Worm (Caenorhabditis elegans): ENCODE measurements around the gene srlf-35.

The srlf-35 gene

ce11 chrV:524058-524457 is 20.2 kb downstream of the srlf-35 start, which contains the start of gene lipl-3:
TSS of gene lipl-3 (minus strand) at chrV:524218.
- TF ChIP-seq him-1 (tag; optimal IDR thresholded peaks at IDR 0.05) = no peak
- no peak for TF ChIP-seq dao-5 (tag; optimal IDR thresholded peaks at IDR 0.05)
- no peak for TF ChIP-seq W03F9.2 (tag; optimal IDR thresholded peaks at IDR 0.05)

- TF ChIP-seq dao-5 (tag; optimal IDR thresholded peaks at IDR 0.05) = no peak
- TF ChIP-seq him-1 (tag; optimal IDR thresholded peaks at IDR 0.05) = no peak
- TF ChIP-seq W03F9.2 (tag; optimal IDR thresholded peaks at IDR 0.05) = no peak
Observed at ce11 chrV:525040-525439, 21.2 kb downstream of the srlf-35 start, which contains the start of gene R11G11.16. TSS of gene R11G11.16 (minus strand) at chrV:525140.

ce11 chrV:527602-528001 is 23.8 kb downstream of the srlf-35 start, which contains the start of gene srw-108:
TSS of gene srw-108 (plus strand) at chrV:527902.
- TF ChIP-seq him-1 (tag; optimal IDR thresholded peaks at IDR 0.05) (no peak), dao-5 (tag; optimal IDR thresholded peaks at IDR 0.05) (no peak), W03F9.2 (tag; optimal IDR thresholded peaks at IDR 0.05) (no peak)

- TF ChIP-seq him-1 (tag; optimal IDR thresholded peaks at IDR 0.05) (no peak), dao-5 (tag; optimal IDR thresholded peaks at IDR 0.05) (no peak), W03F9.2 (tag; optimal IDR thresholded peaks at IDR 0.05) (no peak)
Observed at ce11 chrV:532046-532445, 28.2 kb downstream of the srlf-35 start, which contains the start of gene nhr-58. TSS of gene nhr-58 (plus strand) at chrV:532259.

- TF ChIP-seq W03F9.2 (tag; optimal IDR thresholded peaks at IDR 0.05) = no peak
- no peak for TF ChIP-seq dao-5 (tag; optimal IDR thresholded peaks at IDR 0.05)
- TF ChIP-seq him-1 (tag; optimal IDR thresholded peaks at IDR 0.05) = no peak
Observed at ce11 chrV:534176-534575, 30.3 kb downstream of the srlf-35 start, which contains the start of gene nhr-132. TSS of gene nhr-132 (plus strand) at chrV:534446.

ce11 chrV:536571-536970 is 32.7 kb downstream of the srlf-35 start, which contains the start of gene C14C6.5:
TSS of gene C14C6.5 (plus strand) at chrV:536628.
- TF ChIP-seq him-1 (tag; optimal IDR thresholded peaks at IDR 0.05) = no peak

ce11 chrV:539040-539510 is 35.2 kb downstream of the srlf-35 start, which contains the start of gene nhr-155:
TSS of gene nhr-155 (plus strand) at chrV:539460.
- no peak for TF ChIP-seq dao-5 (tag; optimal IDR thresholded peaks at IDR 0.05)
- TF ChIP-seq W03F9.2 (tag; optimal IDR thresholded peaks at IDR 0.05) = no peak

- no peak for TF ChIP-seq him-1 (tag; optimal IDR thresholded peaks at IDR 0.05)
- no peak for TF ChIP-seq W03F9.2 (tag; optimal IDR thresholded peaks at IDR 0.05)
- TF ChIP-seq dao-5 (tag; optimal IDR thresholded peaks at IDR 0.05) = no peak
Observed at ce11 chrV:541470-541869, 37.6 kb downstream of the srlf-35 start.

- TF ChIP-seq him-1 (tag; optimal IDR thresholded peaks at IDR 0.05) (no peak), dao-5 (tag; optimal IDR thresholded peaks at IDR 0.05) (no peak), W03F9.2 (tag; optimal IDR thresholded peaks at IDR 0.05) (no peak)
Observed at ce11 chrV:543169-543568, 39.3 kb downstream of the srlf-35 start, which contains the start of gene C14C6.3. TSS of gene C14C6.3 (plus strand) at chrV:543469.

- TF ChIP-seq W03F9.2 (tag; optimal IDR thresholded peaks at IDR 0.05) (no peak), him-1 (tag; optimal IDR thresholded peaks at IDR 0.05) (no peak)
Observed at ce11 chrV:547980-548379, 44.2 kb downstream of the srlf-35 start, which contains the start of gene C14C6.6. TSS of gene C14C6.6 (minus strand) at chrV:548080.

ce11 chrV:552406-552805 is 48.6 kb downstream of the srlf-35 start:
- no peak for TF ChIP-seq dao-5 (tag; optimal IDR thresholded peaks at IDR 0.05)
- no peak for TF ChIP-seq him-1 (tag; optimal IDR thresholded peaks at IDR 0.05)
- no peak for TF ChIP-seq W03F9.2 (tag; optimal IDR thresholded peaks at IDR 0.05)

ce11 chrV:553067-553466 is 49.2 kb downstream of the srlf-35 start, which contains the start of gene C14C6.8:
TSS of gene C14C6.8 (minus strand) at chrV:553167.
- TF ChIP-seq W03F9.2 (tag; optimal IDR thresholded peaks at IDR 0.05) = no peak
- no peak for TF ChIP-seq dao-5 (tag; optimal IDR thresholded peaks at IDR 0.05)
- TF ChIP-seq him-1 (tag; optimal IDR thresholded peaks at IDR 0.05) = no peak

Measured in whole organism, L4/young adult.